Fruit fly (Drosophila melanogaster): ENCODE data around the gene Pex12.

Gene Pex12

DNA sequence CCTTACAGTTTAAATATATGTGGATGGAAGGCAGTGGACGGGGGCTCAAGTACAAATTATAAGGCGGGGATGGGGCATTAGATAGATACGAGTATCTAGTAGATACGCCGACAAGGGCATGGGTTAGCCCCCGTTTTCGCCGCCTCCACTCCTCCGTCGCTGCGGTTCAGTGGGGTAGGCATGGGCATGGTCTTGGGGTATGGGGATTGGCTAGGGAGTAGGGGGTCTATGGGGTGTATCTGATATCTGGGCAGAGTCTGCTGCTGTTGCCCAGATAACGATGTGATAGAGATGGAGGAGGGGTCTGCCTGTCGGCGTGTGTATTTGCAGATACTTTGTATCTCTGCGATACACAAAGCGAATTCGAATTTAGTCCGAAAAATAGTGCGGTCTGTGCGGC, 25.8 kb upstream of the Pex12 start:
- TF ChIP-seq pad (GFP tag; optimal IDR thresholded peaks at IDR 0.05) (peak; percentile 42), CG12768 (GFP tag; optimal IDR thresholded peaks at IDR 0.05) (peak; percentile 38), Clk (GFP tag; optimal IDR thresholded peaks at IDR 0.05) (no peak), CG7045 (GFP tag; optimal IDR thresholded peaks at IDR 0.05) (no peak)

DNA sequence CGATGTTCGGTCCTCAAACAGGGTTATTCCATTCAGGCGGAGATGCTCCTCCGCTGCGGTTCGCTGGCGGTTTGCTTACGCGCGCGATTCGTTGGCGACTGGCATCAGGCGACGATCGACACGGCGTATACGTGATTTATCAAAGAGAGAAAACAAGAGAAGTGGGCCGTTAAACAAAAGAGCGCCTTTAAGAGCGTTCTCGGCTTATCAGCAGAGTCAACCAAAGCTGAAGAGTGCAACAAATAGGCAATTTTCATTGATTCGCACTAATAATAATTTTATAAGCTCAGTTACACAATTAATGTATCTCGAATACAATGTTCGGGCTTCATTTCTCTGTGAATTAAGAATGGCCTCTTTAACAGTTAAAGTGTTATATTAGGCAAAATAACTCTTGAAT, 25.1 kb upstream of the Pex12 start, which contains the start of gene Pkg21D:
Pkg21D (minus strand) TSS at position 101 of the 400 bp plus-strand sequence.
- TF ChIP-seq bab1 (GFP tag; optimal IDR thresholded peaks at IDR 0.05) (no peak), ovo (GFP tag; optimal IDR thresholded peaks at IDR 0.05) (no peak), cnc (optimal IDR thresholded peaks at IDR 0.05) (no peak)

DNA sequence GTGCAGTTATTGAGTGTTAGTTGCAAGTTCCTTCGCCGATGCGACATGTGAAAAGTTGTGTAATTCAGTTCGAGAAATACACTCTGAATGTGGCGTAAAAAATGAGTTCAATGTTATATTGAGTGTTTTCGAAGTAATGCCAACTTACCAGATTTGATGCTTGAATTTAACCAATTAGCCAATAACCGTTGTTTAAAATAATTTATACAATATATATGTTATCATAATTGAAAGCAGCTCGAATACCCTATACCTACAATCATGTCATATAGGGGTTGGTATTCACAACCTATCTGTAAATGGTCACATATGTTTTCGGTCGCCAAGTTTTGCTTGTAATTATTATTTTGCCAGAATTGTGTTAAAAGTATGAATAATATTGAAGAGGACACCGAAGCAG, 5.5 kb upstream of the Pex12 start, which contains the start of gene Nnf1b:
Nnf1b (plus strand) TSS at position 301 of the 400 bp plus-strand sequence.
- TF ChIP-seq ovo (GFP tag; optimal IDR thresholded peaks at IDR 0.05) (no peak), Hr96 (GFP tag; optimal IDR thresholded peaks at IDR 0.05) (no peak), Clk (GFP tag; optimal IDR thresholded peaks at IDR 0.05) (no peak), CG7045 (GFP tag; optimal IDR thresholded peaks at IDR 0.05) (no peak), bab1 (GFP tag; optimal IDR thresholded peaks at IDR 0.05) (no peak), pad (GFP tag; optimal IDR thresholded peaks at IDR 0.05) (no peak), Crg-1 (GFP tag; optimal IDR thresholded peaks at IDR 0.05) (no peak), Mnt (GFP tag; optimal IDR thresholded peaks at IDR 0.05) (no peak), CG5204 (GFP tag; optimal IDR thresholded peaks at IDR 0.05) (no peak), cic (GFP tag; optimal IDR thresholded peaks at IDR 0.05) (no peak), kay (GFP tag; ENCODE audit: borderline replicate concordance) (no peak), tj (GFP tag; optimal IDR thresholded peaks at IDR 0.05) (no peak), CG14711 (tag; optimal IDR thresholded peaks at IDR 0.05) (no peak), toe (GFP tag; optimal IDR thresholded peaks at IDR 0.05) (no peak)

DNA sequence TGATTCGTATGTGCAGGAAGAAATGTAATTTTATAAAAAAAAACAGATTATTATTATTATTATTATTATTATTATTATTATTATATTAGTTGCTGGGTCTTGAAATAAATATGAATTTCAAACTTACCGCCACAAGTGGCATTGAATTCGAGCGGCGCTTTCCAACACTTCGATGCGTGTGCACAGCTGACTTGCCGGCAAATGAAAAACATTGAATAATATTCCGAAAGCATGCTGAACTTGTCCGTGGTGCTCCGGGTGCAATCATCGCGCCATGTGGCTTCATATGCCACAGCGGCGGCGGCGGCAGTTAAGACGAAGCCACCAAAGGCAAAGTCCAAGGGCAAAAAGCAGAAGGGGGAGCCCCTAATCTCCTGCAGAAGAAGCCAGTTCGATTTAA, 4.4 kb upstream of the Pex12 start, which contains the start of gene Dbp21E2:
Dbp21E2 (plus strand) TSS at position 180 of the 400 bp plus-strand sequence.
- TF ChIP-seq pad (GFP tag; optimal IDR thresholded peaks at IDR 0.05), result no peak
- TF ChIP-seq Mnt (GFP tag; optimal IDR thresholded peaks at IDR 0.05), result peak; percentile 2
- peak; percentile 32 for TF ChIP-seq CG7101 (tag; optimal IDR thresholded peaks at IDR 0.05)

DNA sequence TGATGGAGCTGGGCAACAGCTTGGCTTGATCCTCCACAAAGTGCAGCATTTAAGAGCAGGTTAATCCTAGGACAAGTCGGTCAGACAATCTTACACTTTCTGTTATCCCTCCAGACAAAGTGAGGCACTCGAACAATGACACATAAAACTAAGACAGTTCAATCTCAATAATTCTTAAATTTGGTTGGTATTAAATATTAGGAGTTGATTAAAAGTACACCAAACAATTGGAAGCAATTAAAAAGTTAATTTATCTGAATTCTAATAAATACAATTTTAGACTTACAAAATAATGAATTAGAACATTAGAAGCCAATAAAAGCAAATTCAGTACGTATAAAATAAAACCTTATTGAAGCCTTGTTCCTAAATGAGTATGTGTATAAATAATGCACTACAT, 2.1 kb downstream of the Pex12 start, which contains the start of gene CG15880:
CG15880 (minus strand) TSS at position 101 of the 400 bp plus-strand sequence.
- TF ChIP-seq kay (GFP tag; ENCODE audit: borderline replicate concordance), result no peak
- TF ChIP-seq cnc (optimal IDR thresholded peaks at IDR 0.05), result no peak
- TF ChIP-seq ovo (GFP tag; optimal IDR thresholded peaks at IDR 0.05), result no peak
- no peak for TF ChIP-seq CG7045 (GFP tag; optimal IDR thresholded peaks at IDR 0.05)
- TF ChIP-seq CG33017 (tag; optimal IDR thresholded peaks at IDR 0.05), result no peak
- TF ChIP-seq Hr96 (GFP tag; optimal IDR thresholded peaks at IDR 0.05), result no peak
- no peak for TF ChIP-seq CG5204 (GFP tag; optimal IDR thresholded peaks at IDR 0.05)
- no peak for TF ChIP-seq cic (GFP tag; optimal IDR thresholded peaks at IDR 0.05)
- no peak for TF ChIP-seq CG14711 (tag; optimal IDR thresholded peaks at IDR 0.05)
- no peak for TF ChIP-seq toe (GFP tag; optimal IDR thresholded peaks at IDR 0.05)
- no peak for TF ChIP-seq CG1620 (GFP tag; optimal IDR thresholded peaks at IDR 0.05)
- no peak for TF ChIP-seq Crg-1 (GFP tag; optimal IDR thresholded peaks at IDR 0.05)
- TF ChIP-seq CG7101 (tag; optimal IDR thresholded peaks at IDR 0.05), result no peak
- TF ChIP-seq tj (GFP tag; optimal IDR thresholded peaks at IDR 0.05), result no peak
- no peak for TF ChIP-seq Mnt (GFP tag; optimal IDR thresholded peaks at IDR 0.05)
- TF ChIP-seq CG12768 (GFP tag; optimal IDR thresholded peaks at IDR 0.05), result no peak
- TF ChIP-seq pad (GFP tag; optimal IDR thresholded peaks at IDR 0.05), result no peak
- no peak for TF ChIP-seq CG11617 (GFP tag; optimal IDR thresholded peaks at IDR 0.05)

DNA sequence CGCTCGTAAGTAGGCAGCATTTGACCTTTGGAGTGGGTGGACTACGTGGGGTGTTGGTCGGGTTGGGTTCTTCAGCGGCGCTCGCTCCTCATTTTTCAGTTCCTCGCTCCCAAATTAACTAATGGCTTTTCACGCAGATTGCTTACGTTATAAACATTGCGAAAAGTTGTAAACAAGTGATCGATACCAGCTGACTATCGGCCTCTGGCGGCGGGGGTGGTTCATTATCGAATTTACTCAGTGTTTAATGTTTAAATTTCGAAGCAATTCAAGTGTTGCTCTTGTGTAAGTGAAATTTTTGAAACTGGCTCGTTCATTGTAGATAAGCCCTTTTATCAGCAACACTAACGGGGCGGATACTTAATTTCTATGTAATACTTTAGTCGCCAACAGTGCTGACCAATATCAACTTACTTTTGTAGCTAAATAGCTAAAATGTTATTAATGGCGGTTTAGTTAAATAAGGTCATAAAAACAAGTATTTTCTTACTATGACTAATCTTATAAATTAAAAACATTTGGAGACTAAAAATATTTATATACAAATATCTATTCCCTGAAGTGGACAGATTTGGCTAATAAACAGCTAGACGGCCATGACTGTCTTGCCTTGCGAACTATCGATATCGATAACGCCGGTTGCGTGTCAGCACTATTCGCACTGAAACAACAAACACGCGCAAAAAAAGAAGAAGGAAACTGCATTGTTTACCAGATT, 3.7 kb downstream of the Pex12 start, which contains the start of the genes PGAP2 and Clp:
PGAP2 (minus strand) TSS at position 194 of the 718 bp plus-strand sequence.
Clp (plus strand) TSS at position 650 of the 718 bp plus-strand sequence.
- TF ChIP-seq kay (GFP tag; ENCODE audit: borderline replicate concordance) (no peak), CG33017 (tag; optimal IDR thresholded peaks at IDR 0.05) (peak; percentile 46), pad (GFP tag; optimal IDR thresholded peaks at IDR 0.05) (peak; percentile 55), tj (GFP tag; optimal IDR thresholded peaks at IDR 0.05) (peak; percentile 79), ovo (GFP tag; optimal IDR thresholded peaks at IDR 0.05) (no peak), Clk (GFP tag; optimal IDR thresholded peaks at IDR 0.05) (peak; percentile 42), CG11617 (GFP tag; optimal IDR thresholded peaks at IDR 0.05) (peak; percentile 78), Crg-1 (GFP tag; optimal IDR thresholded peaks at IDR 0.05) (peak; percentile 66), CG14711 (tag; optimal IDR thresholded peaks at IDR 0.05) (peak; percentile 68), CG5204 (GFP tag; optimal IDR thresholded peaks at IDR 0.05) (no peak), toe (GFP tag; optimal IDR thresholded peaks at IDR 0.05) (peak; percentile 86), bab1 (GFP tag; optimal IDR thresholded peaks at IDR 0.05) (peak; percentile 53), CG1620 (GFP tag; optimal IDR thresholded peaks at IDR 0.05) (peak; percentile 71), CG7045 (GFP tag; optimal IDR thresholded peaks at IDR 0.05) (peak; percentile 59), CG12768 (GFP tag; optimal IDR thresholded peaks at IDR 0.05) (peak; percentile 41), cic (GFP tag; optimal IDR thresholded peaks at IDR 0.05) (peak; percentile 21), Hr96 (GFP tag; optimal IDR thresholded peaks at IDR 0.05) (peak; percentile 60), cnc (optimal IDR thresholded peaks at IDR 0.05) (no peak), CG7101 (tag; optimal IDR thresholded peaks at IDR 0.05) (peak; percentile 75), Mnt (GFP tag; optimal IDR thresholded peaks at IDR 0.05) (peak; percentile 64)
